Worm (Caenorhabditis elegans) whole organism, young adult: ENCODE measurements around the gene B0310.2.

Experiments used
- B0019.2 ChIP-seq: fragments of 200-800 bp; sonication (Bioruptor generic); conservative IDR thresholded peaks from 2 replicates; pipeline ENCODE4 v1.3.6; 2022; ENCODE audit warnings: missing genetic modification reagents, missing genetic modification characterization, missing compliant biosample characterization
- B0261.1 ChIP-seq: sonication (generic microtip); optimal IDR thresholded peaks from 2 replicates; lab custom pipeline; 2016; ENCODE audit warnings: mild to moderate bottlenecking, missing genetic modification characterization, moderate library complexity, missing compliant biosample characterization
- D2030.7 ChIP-seq: fragments of 200-800 bp; sonication (Bioruptor generic); IDR thresholded peaks from 2 replicates; pipeline ENCODE4 v1.3.6; 2022; ENCODE audit warnings: missing genetic modification reagents, missing genetic modification characterization, missing compliant biosample characterization
- F37B4.10 ChIP-seq: fragments of 200-800 bp; sonication (Bioruptor generic); IDR thresholded peaks from 2 replicates; pipeline ENCODE4 v1.3.6; 2022; ENCODE audit warnings: missing genetic modification characterization, missing compliant biosample characterization
- F57A8.1 ChIP-seq: fragments of 200-800 bp; sonication (Bioruptor generic); optimal IDR thresholded peaks from 2 replicates; lab custom pipeline; 2018; ENCODE audit warnings: mild to moderate bottlenecking, missing genetic modification characterization, moderate library complexity, missing compliant biosample characterization
- F57C9.4 ChIP-seq: sonication (generic microtip); optimal IDR thresholded peaks from 2 replicates; lab custom pipeline; 2017; ENCODE audit warnings: mild to moderate bottlenecking, missing genetic modification characterization, missing compliant biosample characterization
- K11D2.4 ChIP-seq: fragments of 200-800 bp; sonication (Bioruptor generic); IDR thresholded peaks from 2 replicates; pipeline ENCODE4 v1.3.6; 2022; ENCODE audit warnings: missing genetic modification reagents, missing genetic modification characterization, missing compliant biosample characterization
- Y53F4B.3 ChIP-seq: fragments of 200-800 bp; sonication (Bioruptor generic); IDR thresholded peaks from 2 replicates; pipeline ENCODE4 v1.3.6; 2022; ENCODE audit warnings: missing genetic modification reagents, missing genetic modification characterization, missing compliant biosample characterization
- Y53G8AR.9 ChIP-seq: fragments of 200-800 bp; sonication (Bioruptor generic); conservative IDR thresholded peaks from 2 replicates; pipeline ENCODE4 v1.3.6; 2022; ENCODE audit warnings: missing genetic modification reagents, missing genetic modification characterization, missing compliant biosample characterization
- Y56A3A.18 ChIP-seq: fragments of 200-800 bp; sonication (Bioruptor generic); IDR thresholded peaks from 2 replicates; pipeline ENCODE4 v1.3.6; 2022; ENCODE audit warnings: missing genetic modification reagents, missing genetic modification characterization, missing compliant biosample characterization
- ZK185.1 ChIP-seq: sonication (generic microtip); optimal IDR thresholded peaks from 2 replicates; lab custom pipeline; 2016; ENCODE audit warnings: mild to moderate bottlenecking, missing genetic modification characterization, missing compliant biosample characterization; ENCODE audit not compliant: poor library complexity, severe bottlenecking
- aptf-2 ChIP-seq: fragments of 200-800 bp; sonication (Bioruptor generic); conservative IDR thresholded peaks from 2 replicates; pipeline ENCODE4 v1.3.6; 2022; ENCODE audit warnings: missing genetic modification reagents, missing genetic modification characterization, missing compliant biosample characterization
- aptf-3 ChIP-seq: fragments of 200-800 bp; sonication (Bioruptor generic); IDR thresholded peaks from 2 replicates; pipeline ENCODE4 v1.3.6; 2022; ENCODE audit warnings: missing genetic modification characterization, missing compliant biosample characterization
- atf-7 ChIP-seq: sonication (generic microtip); optimal IDR thresholded peaks from 2 replicates; lab custom pipeline; 2017; ENCODE audit warnings: mild to moderate bottlenecking, missing genetic modification characterization, missing compliant biosample characterization
- bed-1 ChIP-seq: fragments of 200-800 bp; sonication (Bioruptor generic); IDR thresholded peaks from 2 replicates; pipeline ENCODE4 v1.3.6; 2022; ENCODE audit warnings: missing genetic modification reagents, missing genetic modification characterization, missing compliant biosample characterization
- cebp-1 ChIP-seq, 2 experiments: fragments of 200-800 bp in 1 of 2; sonication (Bioruptor generic) in 1 of 2; sonication (generic microtip) in 1 of 2; IDR thresholded peaks in 1 of 2; optimal IDR thresholded peaks in 1 of 2; 2 replicates each; pipeline versions ENCODE4 v1.3.6 to Lab custom; 2017 to 2022; ENCODE audit warnings: missing compliant biosample characterization in 2 of 2, missing genetic modification characterization in 2 of 2, mild to moderate bottlenecking in 1 of 2, missing genetic modification reagents in 1 of 2, moderate library complexity in 1 of 2
- cebp-2 ChIP-seq: fragments of 200-800 bp; sonication (Bioruptor generic); IDR thresholded peaks from 2 replicates; pipeline ENCODE4 v1.3.6; 2022; ENCODE audit warnings: missing genetic modification characterization, missing compliant biosample characterization
- ceh-58 ChIP-seq: fragments of 200-800 bp; sonication (Bioruptor generic); IDR thresholded peaks from 2 replicates; pipeline ENCODE4 v1.3.6; 2022; ENCODE audit warnings: missing genetic modification characterization, missing compliant biosample characterization
- chd-7 ChIP-seq: sonication (generic microtip); optimal IDR thresholded peaks from 2 replicates; lab custom pipeline; 2016; ENCODE audit warnings: mild to moderate bottlenecking, missing genetic modification characterization, moderate library complexity, missing compliant biosample characterization
- dpff-1 ChIP-seq: sonication (generic microtip); optimal IDR thresholded peaks from 2 replicates; lab custom pipeline; 2017; ENCODE audit warnings: mild to moderate bottlenecking, missing genetic modification characterization, missing compliant biosample characterization
- egl-44 ChIP-seq: fragments of 200-800 bp; sonication (Bioruptor generic); IDR thresholded peaks from 2 replicates; pipeline ENCODE4 v1.3.6; 2022; ENCODE audit warnings: missing genetic modification reagents, missing genetic modification characterization, missing compliant biosample characterization
- egrh-3 ChIP-seq: fragments of 200-800 bp; sonication (Bioruptor generic); IDR thresholded peaks from 2 replicates; pipeline ENCODE4 v1.3.6; 2022; ENCODE audit warnings: missing genetic modification reagents, missing genetic modification characterization, missing compliant biosample characterization
- gei-17 ChIP-seq: fragments of 200-800 bp; sonication (Bioruptor generic); optimal IDR thresholded peaks from 2 replicates; lab custom pipeline; 2018; ENCODE audit warnings: mild to moderate bottlenecking, missing genetic modification characterization, missing compliant biosample characterization
- hrde-1 ChIP-seq: sonication (generic microtip); optimal IDR thresholded peaks from 2 replicates; lab custom pipeline; 2016; ENCODE audit warnings: missing genetic modification characterization, mild to moderate bottlenecking, missing compliant biosample characterization, moderate library complexity, missing genotype, missing genetic modification reagents, borderline replicate concordance
- lin-40 ChIP-seq: sonication (generic microtip); optimal IDR thresholded peaks from 2 replicates; lab custom pipeline; 2016; ENCODE audit warnings: missing genetic modification characterization, mild to moderate bottlenecking, missing compliant biosample characterization, missing genotype, missing genetic modification reagents
- lir-1 ChIP-seq: fragments of 200-800 bp; sonication (Bioruptor generic); conservative IDR thresholded peaks from 2 replicates; pipeline ENCODE4 v1.3.6; 2022; ENCODE audit warnings: missing genetic modification reagents, missing genetic modification characterization, missing compliant biosample characterization
- lsy-27 ChIP-seq: sonication (generic microtip); optimal IDR thresholded peaks from 2 replicates; lab custom pipeline; 2017; ENCODE audit warnings: missing genetic modification characterization, mild to moderate bottlenecking, missing compliant biosample characterization, antibody characterized with exemption, missing genotype, borderline replicate concordance; ENCODE audit not compliant: insufficient read depth
- mcd-1 ChIP-seq: fragments of 200-800 bp; sonication (Bioruptor generic); IDR thresholded peaks from 2 replicates; pipeline ENCODE4 v1.3.6; 2022; ENCODE audit warnings: missing genetic modification reagents, missing genetic modification characterization, missing compliant biosample characterization
- mes-4 ChIP-seq: sonication (generic microtip); optimal IDR thresholded peaks from 2 replicates; lab custom pipeline; 2016; ENCODE audit warnings: missing genotype, missing genetic modification characterization, missing compliant biosample characterization
- nhr-80 ChIP-seq: sonication (generic microtip); optimal IDR thresholded peaks from 2 replicates; lab custom pipeline; 2016; ENCODE audit warnings: missing genetic modification characterization, missing compliant biosample characterization
- rcor-1 ChIP-seq: fragments of 200-800 bp; sonication (Bioruptor generic); IDR thresholded peaks from 2 replicates; pipeline ENCODE4 v1.3.6; 2022; ENCODE audit warnings: missing genetic modification reagents, missing genetic modification characterization, missing compliant biosample characterization
- snpc-1.3 ChIP-seq: sonication (generic microtip); optimal IDR thresholded peaks from 2 replicates; lab custom pipeline; 2017; ENCODE audit warnings: missing genetic modification characterization, mild to moderate bottlenecking, missing compliant biosample characterization, antibody characterized with exemption, moderate library complexity, missing genotype, missing genetic modification reagents; ENCODE audit not compliant: insufficient read depth
- sptf-2 ChIP-seq: fragments of 200-800 bp; sonication (Bioruptor generic); optimal IDR thresholded peaks from 2 replicates; lab custom pipeline; 2018; ENCODE audit warnings: mild to moderate bottlenecking, missing genetic modification characterization, missing compliant biosample characterization
- unc-130 ChIP-seq: sonication (generic microtip); optimal IDR thresholded peaks from 2 replicates; lab custom pipeline; 2016; ENCODE audit warnings: missing genetic modification reagents, missing genetic modification characterization, missing compliant biosample characterization
- zfh-2 ChIP-seq: fragments of 200-800 bp; sonication (Bioruptor generic); conservative IDR thresholded peaks from 2 replicates; pipeline ENCODE4 v1.3.6; 2022; ENCODE audit warnings: missing genetic modification reagents, missing genetic modification characterization, missing compliant biosample characterization
- ztf-18 ChIP-seq: sonication (generic microtip); optimal IDR thresholded peaks from 2 replicates; lab custom pipeline; 2016; ENCODE audit warnings: missing genotype, mild to moderate bottlenecking, missing genetic modification characterization, missing compliant biosample characterization

B0310.2 gene

DNA sequence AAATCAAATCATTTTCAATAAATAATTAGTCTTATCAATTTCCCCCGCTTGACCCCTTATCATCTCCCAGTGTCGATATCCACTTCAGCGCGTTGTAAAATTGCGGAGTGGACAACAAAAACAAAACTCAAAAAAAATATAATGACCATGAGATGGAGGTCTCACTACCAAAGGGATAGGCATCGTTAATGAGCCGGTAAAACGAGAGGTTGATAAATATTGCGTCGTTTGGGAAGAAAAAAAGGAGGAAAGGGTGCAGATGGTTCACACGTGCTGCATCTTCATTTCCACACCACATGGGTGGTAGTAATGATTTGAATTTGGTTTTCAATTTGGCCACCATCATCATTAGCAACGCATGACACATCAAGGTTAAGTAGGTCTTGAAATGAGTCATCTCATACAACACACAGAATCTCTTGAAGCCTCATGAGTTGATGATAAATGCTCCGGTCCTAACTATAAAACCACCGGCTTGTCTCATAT, 39.4 kb downstream of the B0310.2 start:
- no peak for TF ChIP-seq rcor-1 (GFP tag; lab: Robert Waterston, UW)
- no peak for TF ChIP-seq ZK185.1 (tag; lab: Kevin White, UChicago)
- no peak for TF ChIP-seq mcd-1 (GFP tag; lab: Robert Waterston, UW)
- no peak for TF ChIP-seq hrde-1
- no peak for TF ChIP-seq aptf-3 (GFP tag; lab: Robert Waterston, UW)
- TF ChIP-seq Y53G8AR.9 (GFP tag; lab: Robert Waterston, UW): no peak
- no peak for TF ChIP-seq K11D2.4 (GFP tag; lab: Robert Waterston, UW)
- TF ChIP-seq B0019.2 (GFP tag; lab: Robert Waterston, UW): no peak
- no peak for TF ChIP-seq cebp-2 (GFP tag; lab: Robert Waterston, UW)
- TF ChIP-seq nhr-80 (tag; lab: Kevin White, UChicago): no peak
- no peak for TF ChIP-seq ztf-18

DNA sequence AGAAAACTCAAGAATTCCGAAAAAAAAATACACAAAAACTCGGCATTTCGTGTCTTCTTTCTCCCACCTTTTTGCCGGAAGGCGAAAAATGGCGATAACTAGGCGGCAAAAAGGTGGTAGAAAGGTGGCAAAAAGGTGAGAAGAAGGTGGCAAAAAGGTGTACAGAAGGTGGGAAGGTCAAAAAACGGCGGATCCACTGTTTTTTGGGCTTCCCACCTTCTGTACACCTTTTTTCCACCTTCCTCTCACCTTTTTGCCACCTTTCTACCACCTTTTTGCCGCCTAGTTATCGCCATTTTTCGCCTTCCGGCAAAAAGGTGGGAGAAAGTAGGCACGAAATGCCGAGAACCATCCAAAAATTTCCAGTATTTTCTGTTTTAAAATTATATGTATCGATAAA, 40.8 kb downstream of the B0310.2 start:
- 0 out of 2 replicates have a peak, but pooled peaks have one; percentile 23 for TF ChIP-seq aptf-2 (GFP tag; lab: Robert Waterston, UW)
- 0 out of 2 replicates have a peak, but pooled peaks have one; percentile 8 for TF ChIP-seq B0019.2 (GFP tag; lab: Robert Waterston, UW)
- 0 out of 2 replicates have a peak, but pooled peaks have one; percentile 53 for TF ChIP-seq ceh-58 (GFP tag; lab: Robert Waterston, UW)
- 0 out of 2 replicates have a peak, but pooled peaks have one; percentile 11 for TF ChIP-seq bed-1 (GFP tag; lab: Robert Waterston, UW)
- TF ChIP-seq D2030.7 (GFP tag; lab: Robert Waterston, UW): peak; percentile 26

DNA sequence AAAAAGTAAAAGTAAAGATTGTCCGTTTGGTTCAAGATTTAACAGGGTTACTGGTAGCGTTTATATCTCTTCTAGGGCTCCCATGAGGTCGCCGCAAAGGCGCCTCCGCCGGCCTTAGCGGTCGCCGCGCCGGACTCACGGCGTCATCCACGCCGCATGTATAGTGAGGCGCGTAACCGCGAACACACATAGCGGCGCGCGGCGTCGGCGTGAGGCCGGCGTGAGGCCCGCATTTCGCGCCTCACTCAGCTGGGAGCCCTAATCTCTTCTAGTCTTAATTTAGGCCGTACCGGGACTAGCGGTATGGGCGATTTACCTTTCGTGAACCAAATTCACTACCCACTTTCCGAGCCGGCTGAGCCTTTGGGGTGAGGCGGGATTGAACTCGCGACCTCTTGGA, 45.1 kb downstream of the B0310.2 start:
- peak; percentile 30; the same call in 1 of the 2 replicates for TF ChIP-seq egl-44 (GFP tag; lab: Robert Waterston, UW)
- no peak for TF ChIP-seq mes-4 (tag; lab: Kevin White, UChicago)
- TF ChIP-seq cebp-2 (GFP tag; lab: Robert Waterston, UW): 0 out of 2 replicates have a peak, but pooled peaks have one; percentile 45
- peak; percentile 80; the same call in 1 of the 2 replicates for TF ChIP-seq egrh-3
- 0 out of 2 replicates have a peak, but pooled peaks have one; percentile 37 for TF ChIP-seq F37B4.10 (GFP tag; lab: Robert Waterston, UW)
- TF ChIP-seq rcor-1 (GFP tag; lab: Robert Waterston, UW): no peak
- TF ChIP-seq zfh-2 (GFP tag; lab: Robert Waterston, UW): peak; percentile 88
- TF ChIP-seq gei-17 (GFP tag; lab: Kevin White, UChicago): no peak
- no peak for TF ChIP-seq hrde-1
- peak; percentile 3 for TF ChIP-seq sptf-2 (GFP tag; lab: Kevin White, UChicago)

DNA sequence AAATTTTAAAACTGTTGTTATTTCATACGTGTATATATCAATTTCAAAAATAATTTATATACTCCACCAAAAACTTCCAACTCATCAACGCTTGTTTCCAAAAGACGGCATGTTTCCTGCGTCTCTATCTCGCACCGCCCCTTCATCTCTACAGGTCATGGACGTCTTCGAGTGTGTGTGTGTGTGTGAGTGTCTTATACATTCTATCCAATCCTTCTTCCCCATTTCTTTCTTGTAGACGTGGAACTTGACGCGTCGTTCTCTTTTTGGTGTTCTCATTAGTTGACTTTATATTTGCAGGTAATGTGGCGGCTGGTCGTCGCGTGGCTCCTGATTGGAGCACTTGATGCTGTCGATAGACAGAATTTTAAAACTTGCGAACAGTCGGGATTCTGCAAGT, 46.4 kb downstream of the B0310.2 start, which contains the start of gene aagr-4:
Gene aagr-4, plus strand, starts transcription at position 301 of the 400 bp plus-strand sequence.
- TF ChIP-seq atf-7 (tag; lab: Kevin White, UChicago): no peak
- no peak for TF ChIP-seq lin-40 (tag; lab: Kevin White, UChicago)
- TF ChIP-seq snpc-1.3 (tag; lab: Kevin White, UChicago): no peak
- no peak for TF ChIP-seq cebp-1 (GFP tag; IDR thresholded peaks at IDR 0.05; lab: Robert Waterston, UW)
- no peak for TF ChIP-seq cebp-1 (tag; optimal IDR thresholded peaks at IDR 0.05; lab: Kevin White, UChicago)
- TF ChIP-seq F57A8.1 (GFP tag; lab: Kevin White, UChicago): no peak
- TF ChIP-seq lir-1: no peak
- TF ChIP-seq F57C9.4 (tag; lab: Kevin White, UChicago): no peak
- no peak for TF ChIP-seq lsy-27 (tag; lab: Kevin White, UChicago)
- TF ChIP-seq egl-44 (GFP tag; lab: Robert Waterston, UW): no peak
- no peak for TF ChIP-seq unc-130
- no peak for TF ChIP-seq dpff-1
- TF ChIP-seq chd-7: no peak
- TF ChIP-seq aptf-3 (GFP tag; lab: Robert Waterston, UW): no peak
- TF ChIP-seq B0261.1: no peak
- no peak for TF ChIP-seq ZK185.1 (tag; lab: Kevin White, UChicago)
- TF ChIP-seq Y53F4B.3: no peak
- no peak for TF ChIP-seq Y56A3A.18 (GFP tag; lab: Robert Waterston, UW)
